Worm (Caenorhabditis elegans) whole organism, L1 larva: ENCODE results near the gene brd-1.

Experiments used
- C16A3.4 ChIP-seq: fragments of 150-350 bp; optimal IDR thresholded peaks from 2 replicates; lab custom pipeline; 2014; ENCODE audit warnings: missing biosample characterization, missing genetic modification characterization
- C34B4.2 ChIP-seq: sonication (generic microtip); optimal IDR thresholded peaks from 2 replicates; lab custom pipeline; 2017; ENCODE audit warnings: mild to moderate bottlenecking, missing genetic modification characterization, missing compliant biosample characterization
- F16B12.6 ChIP-seq: fragments of 150-350 bp; optimal IDR thresholded peaks from 2 replicates; lab custom pipeline; 2014; ENCODE audit warnings: missing biosample characterization, missing genetic modification characterization
- Y116A8C.19 ChIP-seq: sonication (generic microtip); optimal IDR thresholded peaks from 2 replicates; lab custom pipeline; 2016; ENCODE audit warnings: missing compliant biosample characterization, missing genetic modification characterization, borderline replicate concordance
- aha-1 ChIP-seq: fragments of 150-350 bp; optimal IDR thresholded peaks from 2 replicates; lab custom pipeline; 2014; ENCODE audit warnings: missing biosample characterization, missing genetic modification characterization
- aly-2 ChIP-seq: fragments of 150-350 bp; optimal IDR thresholded peaks from 2 replicates; lab custom pipeline; 2014; ENCODE audit warnings: missing biosample characterization, missing genetic modification characterization
- ama-1 ChIP-seq: fragments of 150-350 bp; optimal IDR thresholded peaks from 2 replicates; lab custom pipeline; 2014
- ceh-63 ChIP-seq: fragments of 200-800 bp; sonication (Bioruptor generic); optimal IDR thresholded peaks from 2 replicates; lab custom pipeline; 2018; ENCODE audit warnings: mild to moderate bottlenecking, missing genetic modification characterization, missing compliant biosample characterization
- ceh-8 ChIP-seq: fragments of 200-800 bp; sonication (Bioruptor generic); optimal IDR thresholded peaks from 2 replicates; lab custom pipeline; 2018; ENCODE audit warnings: mild to moderate bottlenecking, missing genetic modification characterization, moderate library complexity, missing compliant biosample characterization
- ceh-82 ChIP-seq, 3 experiments: fragments of 150-350 bp in 1 of 3; sonication (generic microtip) in 2 of 3; optimal IDR thresholded peaks; 2 replicates each; lab custom pipeline; 2014 to 2017; ENCODE audit warnings: missing biosample characterization in 3 of 3, missing genetic modification characterization in 3 of 3
- ceh-90 ChIP-seq: sonication (generic microtip); optimal IDR thresholded peaks from 2 replicates; lab custom pipeline; 2016; ENCODE audit warnings: missing genetic modification characterization, missing compliant biosample characterization
- dsc-1 ChIP-seq: sonication (generic microtip); optimal IDR thresholded peaks from 2 replicates; lab custom pipeline; 2016; ENCODE audit warnings: mild to moderate bottlenecking, missing genetic modification characterization, missing compliant biosample characterization
- efl-1 ChIP-seq, 4 experiments: fragments of 150-350 bp; optimal IDR thresholded peaks in 3 of 4; peaks in 1 of 4; 1 replicate in 1 of 4; 2 replicates in 3 of 4; lab custom pipeline; 2014; ENCODE audit warnings: missing biosample characterization in 2 of 4, missing genetic modification characterization in 2 of 4, missing genetic modification reagents in 2 of 4
- elt-3 ChIP-seq, 6 experiments: fragments of 150-350 bp in 1 of 6; sonication (generic microtip); optimal IDR thresholded peaks; 2 replicates each; lab custom pipeline; 2017 to 2018; ENCODE audit warnings: missing biosample characterization in 6 of 6, missing genetic modification characterization in 6 of 6, inconsistent platforms in 1 of 6
- ets-5 ChIP-seq: fragments of 200-800 bp; sonication (Bioruptor generic); IDR thresholded peaks from 2 replicates; pipeline ENCODE4 v1.3.6; 2022; ENCODE audit warnings: missing genetic modification characterization, missing compliant biosample characterization
- fkh-10 ChIP-seq: sonication (generic microtip); optimal IDR thresholded peaks from 2 replicates; lab custom pipeline; 2017; ENCODE audit warnings: missing biosample characterization, missing genetic modification reagents, missing genetic modification characterization
- fkh-8 ChIP-seq: sonication (generic microtip); optimal IDR thresholded peaks from 2 replicates; lab custom pipeline; 2016; ENCODE audit warnings: mild to moderate bottlenecking, missing genetic modification characterization, missing compliant biosample characterization
- grh-1 ChIP-seq: fragments of 200-800 bp; sonication (Bioruptor generic); IDR thresholded peaks from 2 replicates; pipeline ENCODE4 v1.3.6; 2022; ENCODE audit warnings: missing genetic modification reagents, missing genetic modification characterization, missing compliant biosample characterization
- isw-1 ChIP-seq: fragments of 200-800 bp; sonication (Bioruptor generic); IDR thresholded peaks from 2 replicates; pipeline ENCODE4 v1.3.6; 2022; ENCODE audit warnings: missing genetic modification characterization, missing compliant biosample characterization
- lin-14 ChIP-seq: fragments of 200-800 bp; sonication (Bioruptor generic); optimal IDR thresholded peaks from 2 replicates; lab custom pipeline; 2018; ENCODE audit warnings: mild to moderate bottlenecking, missing genetic modification characterization, moderate library complexity, missing compliant biosample characterization
- lin-39 ChIP-seq: fragments of 150-350 bp; optimal IDR thresholded peaks from 2 replicates; lab custom pipeline; 2014; ENCODE audit warnings: missing biosample characterization, missing genetic modification reagents, missing genetic modification characterization
- lir-3 ChIP-seq: sonication (generic microtip); optimal IDR thresholded peaks from 2 replicates; lab custom pipeline; 2016; ENCODE audit warnings: mild to moderate bottlenecking, missing genetic modification characterization, moderate library complexity, missing compliant biosample characterization; ENCODE audit not compliant: poor library complexity
- lsy-2 ChIP-seq, 2 experiments: fragments of 150-350 bp; optimal IDR thresholded peaks; 2 replicates each; lab custom pipeline; 2014; ENCODE audit warnings: missing biosample characterization in 2 of 2, missing genetic modification characterization in 2 of 2
- mef-2 ChIP-seq: fragments of 150-350 bp; optimal IDR thresholded peaks from 2 replicates; lab custom pipeline; 2014; ENCODE audit warnings: missing biosample characterization, missing genetic modification characterization
- mep-1 ChIP-seq: fragments of 150-350 bp; optimal IDR thresholded peaks from 2 replicates; lab custom pipeline; 2014; ENCODE audit warnings: missing biosample characterization, missing genetic modification characterization
- nhr-11 ChIP-seq: fragments of 150-350 bp; optimal IDR thresholded peaks from 2 replicates; lab custom pipeline; 2014; ENCODE audit warnings: missing biosample characterization, missing genetic modification characterization
- nhr-12 ChIP-seq: sonication (generic microtip); optimal IDR thresholded peaks from 2 replicates; lab custom pipeline; 2017; ENCODE audit warnings: missing biosample characterization, missing genetic modification characterization
- nhr-20 ChIP-seq: sonication (generic microtip); optimal IDR thresholded peaks from 2 replicates; lab custom pipeline; 2016; ENCODE audit warnings: mild to moderate bottlenecking, missing genetic modification characterization, missing compliant biosample characterization
- nhr-28 ChIP-seq: fragments of 150-350 bp; optimal IDR thresholded peaks from 2 replicates; lab custom pipeline; 2014; ENCODE audit warnings: missing biosample characterization, missing genetic modification characterization
- nhr-47 ChIP-seq: sonication (generic microtip); optimal IDR thresholded peaks from 2 replicates; lab custom pipeline; 2016; ENCODE audit warnings: mild to moderate bottlenecking, missing genetic modification characterization, moderate library complexity, missing compliant biosample characterization
- nhr-71 ChIP-seq: sonication (generic microtip); optimal IDR thresholded peaks from 2 replicates; lab custom pipeline; 2016; ENCODE audit warnings: mild to moderate bottlenecking, missing genetic modification characterization, moderate library complexity, missing compliant biosample characterization
- nhr-84 ChIP-seq: sonication (generic microtip); optimal IDR thresholded peaks from 2 replicates; lab custom pipeline; 2017; ENCODE audit warnings: missing biosample characterization, missing genetic modification characterization
- nhr-90 ChIP-seq: sonication (generic microtip); optimal IDR thresholded peaks from 2 replicates; lab custom pipeline; 2016; ENCODE audit warnings: mild to moderate bottlenecking, missing genetic modification characterization, missing compliant biosample characterization; ENCODE audit not compliant: poor library complexity
- pag-3 ChIP-seq: sonication (generic microtip); optimal IDR thresholded peaks from 2 replicates; lab custom pipeline; 2017; ENCODE audit warnings: missing genetic modification characterization, mild to moderate bottlenecking, missing compliant biosample characterization, antibody characterized with exemption, borderline replicate concordance; ENCODE audit not compliant: insufficient read depth
- pax-3 ChIP-seq: fragments of 200-800 bp; sonication (Bioruptor generic); optimal IDR thresholded peaks from 2 replicates; lab custom pipeline; 2018; ENCODE audit warnings: mild to moderate bottlenecking, missing genetic modification characterization, moderate library complexity, missing compliant biosample characterization
- pqm-1 ChIP-seq: sonication (generic microtip); optimal IDR thresholded peaks from 3 replicates; lab custom pipeline; 2017; ENCODE audit warnings: missing biosample characterization, missing genetic modification characterization
- rnt-1 ChIP-seq: sonication (generic microtip); optimal IDR thresholded peaks from 2 replicates; lab custom pipeline; 2016; ENCODE audit warnings: mild to moderate bottlenecking, missing genetic modification characterization, moderate library complexity, missing compliant biosample characterization
- snpc-4 ChIP-seq: fragments of 150-350 bp; optimal IDR thresholded peaks from 2 replicates; lab custom pipeline; 2014; ENCODE audit warnings: missing biosample characterization, missing genetic modification characterization
- snu-23 ChIP-seq: sonication (generic microtip); optimal IDR thresholded peaks from 2 replicates; lab custom pipeline; 2016; ENCODE audit warnings: missing genetic modification characterization, missing compliant biosample characterization
- sptf-1 ChIP-seq: fragments of 150-350 bp; optimal IDR thresholded peaks from 2 replicates; lab custom pipeline; 2014; ENCODE audit warnings: missing biosample characterization, missing genetic modification characterization
- swsn-7 ChIP-seq: sonication (generic microtip); optimal IDR thresholded peaks from 2 replicates; lab custom pipeline; 2016; ENCODE audit warnings: missing genetic modification characterization, missing compliant biosample characterization
- tbx-2 ChIP-seq: sonication (generic microtip); optimal IDR thresholded peaks from 2 replicates; lab custom pipeline; 2016; ENCODE audit warnings: missing genetic modification characterization, missing compliant biosample characterization
- tlp-1 ChIP-seq: fragments of 150-350 bp; optimal IDR thresholded peaks from 2 replicates; lab custom pipeline; 2014; ENCODE audit warnings: missing biosample characterization, missing genetic modification characterization
- unc-30 ChIP-seq: sonication (generic microtip); optimal IDR thresholded peaks from 2 replicates; lab custom pipeline; 2017; ENCODE audit warnings: missing biosample characterization, missing genetic modification characterization
- vab-15 ChIP-seq: sonication (generic microtip); optimal IDR thresholded peaks from 2 replicates; lab custom pipeline; 2017; ENCODE audit warnings: missing genotype, mild to moderate bottlenecking, missing genetic modification characterization, missing compliant biosample characterization
- ztf-4 ChIP-seq: fragments of 150-350 bp; optimal IDR thresholded peaks from 2 replicates; lab custom pipeline; 2014; ENCODE audit warnings: missing biosample characterization, missing genetic modification characterization

brd-1 gene

DNA sequence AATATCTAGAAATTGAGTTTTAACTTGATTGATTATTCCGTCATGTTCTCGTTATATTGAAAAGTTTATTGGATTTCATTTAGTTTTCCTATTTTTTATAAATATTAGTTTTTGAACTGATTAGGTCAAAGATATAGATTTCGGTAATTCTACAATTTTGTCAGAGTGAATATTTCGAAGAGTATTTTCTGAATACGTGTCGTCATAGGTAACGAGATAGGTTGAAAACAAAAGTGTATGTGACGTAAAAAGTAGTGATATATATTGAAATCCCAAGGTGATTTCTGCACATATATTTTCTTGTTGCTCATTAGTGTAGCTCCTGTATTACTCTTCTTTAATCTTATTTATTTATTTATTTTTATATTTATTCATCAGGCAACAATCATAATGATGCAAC lies 8.5 kb downstream of the brd-1 start, which contains the start of gene K04C2.7:
Gene K04C2.7 (plus strand): TSS at position 301 of the 400 bp plus-strand sequence.
- TF ChIP-seq nhr-11: no peak
- TF ChIP-seq lin-39 (tag; lab: Kevin White, UChicago): no peak
- peak; percentile 2 for TF ChIP-seq dsc-1 (tag; lab: Kevin White, UChicago)
- TF ChIP-seq lsy-2 (tag; optimal IDR thresholded peaks at IDR 0.05; lab: Kevin White, UChicago): no peak
- peak; percentile 4 for TF ChIP-seq nhr-47 (tag; lab: Kevin White, UChicago)
- no peak for TF ChIP-seq aly-2 (tag; lab: Kevin White, UChicago)
- peak; percentile 3 for TF ChIP-seq ceh-8 (GFP tag; lab: Kevin White, UChicago)
- no peak for TF ChIP-seq F16B12.6
- no peak for TF ChIP-seq efl-1 (optimal IDR thresholded peaks at IDR 0.05; lab: Kevin White, UChicago)
- TF ChIP-seq efl-1 (GFP tag; optimal IDR thresholded peaks at IDR 0.05 in 1 of 2; lab: Kevin White, UChicago): no peak
- peak; percentile 9 for TF ChIP-seq nhr-71 (tag; lab: Kevin White, UChicago)
- TF ChIP-seq isw-1: no peak
- TF ChIP-seq fkh-8 (tag; lab: Kevin White, UChicago): peak; percentile 49

DNA sequence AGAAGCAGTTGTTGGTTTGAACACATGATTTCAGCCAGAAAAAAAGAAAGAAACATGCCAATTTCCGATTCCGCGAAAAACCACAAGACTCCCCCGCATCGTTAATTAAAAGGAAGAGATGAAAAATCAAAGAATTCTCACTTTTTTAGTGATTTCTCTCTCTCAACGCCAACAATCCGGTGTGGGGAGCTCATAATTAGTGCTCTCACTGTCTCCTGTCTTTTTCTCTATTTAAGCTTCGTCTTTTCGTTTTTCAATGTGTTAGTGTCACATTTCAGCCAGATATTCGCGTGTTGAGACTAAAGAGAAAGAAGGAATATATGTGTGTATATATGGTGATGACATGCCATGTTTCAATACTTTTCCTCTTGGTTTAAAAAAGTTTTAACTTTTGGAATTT lies 15.6 kb downstream of the brd-1 start:
- TF ChIP-seq dsc-1 (tag; lab: Kevin White, UChicago): peak; percentile 5
- no peak for TF ChIP-seq ets-5 (GFP tag; lab: Robert Waterston, UW)
- no peak for TF ChIP-seq aly-2 (tag; lab: Kevin White, UChicago)
- TF ChIP-seq tbx-2 (tag; lab: Kevin White, UChicago): peak; percentile 4
- TF ChIP-seq nhr-20 (tag; lab: Kevin White, UChicago): peak; percentile 36
- TF ChIP-seq Y116A8C.19 (tag; lab: Kevin White, UChicago): no peak
- peak; percentile 34 to 59 for TF ChIP-seq lsy-2 (tag; optimal IDR thresholded peaks at IDR 0.05; lab: Kevin White, UChicago)
- TF ChIP-seq ceh-90 (tag; lab: Kevin White, UChicago): no peak
- peak in 1 of 2 experiments; percentile 31 for TF ChIP-seq efl-1 (optimal IDR thresholded peaks at IDR 0.05; lab: Kevin White, UChicago)
- peak in 1 of 2 experiments; percentile 91 for TF ChIP-seq efl-1 (GFP tag; optimal IDR thresholded peaks at IDR 0.05 in 1 of 2; lab: Kevin White, UChicago)
- TF ChIP-seq ama-1 (lab: Kevin White, UChicago): peak; percentile 55
- TF ChIP-seq ceh-63: no peak
- no peak for TF ChIP-seq pax-3 (tag; lab: Kevin White, UChicago)
- no peak for TF ChIP-seq fkh-10 (GFP tag; lab: Kevin White, UChicago)
- no peak for TF ChIP-seq aha-1 (tag; lab: Kevin White, UChicago)
- peak; percentile 60 for TF ChIP-seq snu-23
- peak; percentile 42 for TF ChIP-seq ztf-4 (tag; lab: Kevin White, UChicago)
- peak; percentile 50 for TF ChIP-seq nhr-47 (tag; lab: Kevin White, UChicago)
- peak; percentile 81 for TF ChIP-seq lin-14
- no peak for TF ChIP-seq C16A3.4 (tag; lab: Kevin White, UChicago)
- TF ChIP-seq rnt-1 (tag; lab: Kevin White, UChicago): peak; percentile 75
- TF ChIP-seq grh-1 (GFP tag; lab: Robert Waterston, UW): no peak
- TF ChIP-seq ceh-82 (tag; optimal IDR thresholded peaks at IDR 0.05; lab: Kevin White, UChicago): peak in 1 of 3 experiments; percentile 16
- no peak for TF ChIP-seq vab-15
- TF ChIP-seq nhr-90 (tag; lab: Kevin White, UChicago): no peak
- no peak for TF ChIP-seq pqm-1
- no peak for TF ChIP-seq nhr-28
- no peak for TF ChIP-seq unc-30 (tag; lab: Kevin White, UChicago)
- no peak for TF ChIP-seq nhr-12
- TF ChIP-seq fkh-8 (tag; lab: Kevin White, UChicago): peak; percentile 32
- TF ChIP-seq mep-1 (tag; lab: Kevin White, UChicago): no peak
- no peak for TF ChIP-seq pag-3
- TF ChIP-seq sptf-1 (tag; lab: Kevin White, UChicago): no peak
- TF ChIP-seq mef-2: no peak
- TF ChIP-seq swsn-7 (tag; lab: Kevin White, UChicago): peak; percentile 6
- TF ChIP-seq nhr-11: peak; percentile 50
- TF ChIP-seq nhr-84: no peak
- no peak for TF ChIP-seq snpc-4 (tag; lab: Kevin White, UChicago)
- TF ChIP-seq elt-3 (tag; optimal IDR thresholded peaks at IDR 0.05; lab: Kevin White, UChicago): no peak
- TF ChIP-seq nhr-71 (tag; lab: Kevin White, UChicago): peak; percentile 77
- TF ChIP-seq lir-3: no peak
- TF ChIP-seq tlp-1 (tag; lab: Kevin White, UChicago): no peak
- TF ChIP-seq C34B4.2 (tag; lab: Kevin White, UChicago): no peak
- TF ChIP-seq, all 84 proteins: peak for 16
